Worm (Caenorhabditis elegans) whole organism, L1 larva: ENCODE results near the gene eas-1.

Experiments used
- C34B4.2 ChIP-seq: sonication (generic microtip); optimal IDR thresholded peaks from 2 replicates; lab custom pipeline; 2017; ENCODE audit warnings: mild to moderate bottlenecking, missing genetic modification characterization, missing compliant biosample characterization
- Y116A8C.19 ChIP-seq: sonication (generic microtip); optimal IDR thresholded peaks from 2 replicates; lab custom pipeline; 2016; ENCODE audit warnings: missing compliant biosample characterization, missing genetic modification characterization, borderline replicate concordance
- aly-2 ChIP-seq: fragments of 150-350 bp; optimal IDR thresholded peaks from 2 replicates; lab custom pipeline; 2014; ENCODE audit warnings: missing biosample characterization, missing genetic modification characterization
- ama-1 ChIP-seq: fragments of 150-350 bp; optimal IDR thresholded peaks from 2 replicates; lab custom pipeline; 2014
- blmp-1 ChIP-seq: fragments of 150-350 bp; optimal IDR thresholded peaks from 2 replicates; lab custom pipeline; 2014; ENCODE audit warnings: missing biosample characterization, missing genetic modification characterization
- ceh-8 ChIP-seq: fragments of 200-800 bp; sonication (Bioruptor generic); optimal IDR thresholded peaks from 2 replicates; lab custom pipeline; 2018; ENCODE audit warnings: mild to moderate bottlenecking, missing genetic modification characterization, moderate library complexity, missing compliant biosample characterization
- ces-1 ChIP-seq: fragments of 150-350 bp; optimal IDR thresholded peaks from 2 replicates; lab custom pipeline; 2014; ENCODE audit warnings: missing biosample characterization, missing genetic modification reagents, missing genetic modification characterization
- dpl-1 ChIP-seq, 3 experiments: fragments of 150-350 bp in 2 of 3; sonication (generic microtip) in 1 of 3; optimal IDR thresholded peaks; 2 replicates each; lab custom pipeline; 2014 to 2017; ENCODE audit warnings: missing biosample characterization in 3 of 3, missing genetic modification characterization in 3 of 3, missing genetic modification reagents in 3 of 3
- efl-1 ChIP-seq, 4 experiments: fragments of 150-350 bp; optimal IDR thresholded peaks in 3 of 4; peaks in 1 of 4; 1 replicate in 1 of 4; 2 replicates in 3 of 4; lab custom pipeline; 2014; ENCODE audit warnings: missing biosample characterization in 2 of 4, missing genetic modification characterization in 2 of 4, missing genetic modification reagents in 2 of 4
- elt-2 ChIP-seq: sonication (generic microtip); optimal IDR thresholded peaks from 2 replicates; lab custom pipeline; 2016; ENCODE audit warnings: missing genetic modification characterization, mild to moderate bottlenecking, inconsistent platforms, missing compliant biosample characterization, missing genetic modification reagents
- ets-5 ChIP-seq: fragments of 200-800 bp; sonication (Bioruptor generic); IDR thresholded peaks from 2 replicates; pipeline ENCODE4 v1.3.6; 2022; ENCODE audit warnings: missing genetic modification characterization, missing compliant biosample characterization
- fkh-10 ChIP-seq: sonication (generic microtip); optimal IDR thresholded peaks from 2 replicates; lab custom pipeline; 2017; ENCODE audit warnings: missing biosample characterization, missing genetic modification reagents, missing genetic modification characterization
- fos-1 ChIP-seq: fragments of 150-350 bp; optimal IDR thresholded peaks from 2 replicates; lab custom pipeline; 2014; ENCODE audit warnings: missing biosample characterization, missing genetic modification characterization
- hpl-2 ChIP-seq: fragments of 150-350 bp; optimal IDR thresholded peaks from 2 replicates; lab custom pipeline; 2014; ENCODE audit warnings: missing biosample characterization, missing genetic modification reagents, missing genetic modification characterization
- lin-14 ChIP-seq: fragments of 200-800 bp; sonication (Bioruptor generic); optimal IDR thresholded peaks from 2 replicates; lab custom pipeline; 2018; ENCODE audit warnings: mild to moderate bottlenecking, missing genetic modification characterization, moderate library complexity, missing compliant biosample characterization
- lin-35 ChIP-seq, 2 experiments: fragments of 150-350 bp; optimal IDR thresholded peaks; 2 replicates each; lab custom pipeline; 2014; ENCODE audit warnings: missing biosample characterization in 2 of 2, missing genetic modification characterization in 2 of 2, missing genetic modification reagents in 2 of 2
- lir-3 ChIP-seq: sonication (generic microtip); optimal IDR thresholded peaks from 2 replicates; lab custom pipeline; 2016; ENCODE audit warnings: mild to moderate bottlenecking, missing genetic modification characterization, moderate library complexity, missing compliant biosample characterization; ENCODE audit not compliant: poor library complexity
- lsy-2 ChIP-seq, 2 experiments: fragments of 150-350 bp; optimal IDR thresholded peaks; 2 replicates each; lab custom pipeline; 2014; ENCODE audit warnings: missing biosample characterization in 2 of 2, missing genetic modification characterization in 2 of 2
- nhr-71 ChIP-seq: sonication (generic microtip); optimal IDR thresholded peaks from 2 replicates; lab custom pipeline; 2016; ENCODE audit warnings: mild to moderate bottlenecking, missing genetic modification characterization, moderate library complexity, missing compliant biosample characterization
- nhr-76 ChIP-seq: sonication (generic microtip); optimal IDR thresholded peaks from 2 replicates; lab custom pipeline; 2017; ENCODE audit warnings: missing biosample characterization, missing genetic modification characterization
- nhr-77 ChIP-seq: fragments of 150-350 bp; optimal IDR thresholded peaks from 2 replicates; lab custom pipeline; 2014; ENCODE audit warnings: missing biosample characterization, missing genetic modification characterization
- nhr-85 ChIP-seq: sonication (generic microtip); peaks from one replicate; lab custom pipeline; 2016; ENCODE audit warnings: missing genetic modification characterization, inconsistent platforms, missing compliant biosample characterization
- pag-3 ChIP-seq: sonication (generic microtip); optimal IDR thresholded peaks from 2 replicates; lab custom pipeline; 2017; ENCODE audit warnings: missing genetic modification characterization, mild to moderate bottlenecking, missing compliant biosample characterization, antibody characterized with exemption, borderline replicate concordance; ENCODE audit not compliant: insufficient read depth
- rnt-1 ChIP-seq: sonication (generic microtip); optimal IDR thresholded peaks from 2 replicates; lab custom pipeline; 2016; ENCODE audit warnings: mild to moderate bottlenecking, missing genetic modification characterization, moderate library complexity, missing compliant biosample characterization
- snpc-4 ChIP-seq: fragments of 150-350 bp; optimal IDR thresholded peaks from 2 replicates; lab custom pipeline; 2014; ENCODE audit warnings: missing biosample characterization, missing genetic modification characterization
- snu-23 ChIP-seq: sonication (generic microtip); optimal IDR thresholded peaks from 2 replicates; lab custom pipeline; 2016; ENCODE audit warnings: missing genetic modification characterization, missing compliant biosample characterization
- sup-37 ChIP-seq: fragments of 200-800 bp; sonication (Bioruptor generic); optimal IDR thresholded peaks from 2 replicates; lab custom pipeline; 2018; ENCODE audit warnings: mild to moderate bottlenecking, missing genetic modification characterization, missing compliant biosample characterization
- tbx-2 ChIP-seq: sonication (generic microtip); optimal IDR thresholded peaks from 2 replicates; lab custom pipeline; 2016; ENCODE audit warnings: missing genetic modification characterization, missing compliant biosample characterization
- unc-62 ChIP-seq: fragments of 150-350 bp; optimal IDR thresholded peaks from 2 replicates; lab custom pipeline; 2014; ENCODE audit warnings: missing biosample characterization, missing genetic modification reagents, missing genetic modification characterization
- unc-98 ChIP-seq: fragments of 200-800 bp; sonication (Bioruptor generic); IDR thresholded peaks from 2 replicates; pipeline ENCODE4 v1.3.6; 2022; ENCODE audit warnings: missing genetic modification characterization, missing compliant biosample characterization
- vab-15 ChIP-seq: sonication (generic microtip); optimal IDR thresholded peaks from 2 replicates; lab custom pipeline; 2017; ENCODE audit warnings: missing genotype, mild to moderate bottlenecking, missing genetic modification characterization, missing compliant biosample characterization
- zip-4 ChIP-seq: fragments of 200-800 bp; sonication (Bioruptor generic); optimal IDR thresholded peaks from 2 replicates; lab custom pipeline; 2018; ENCODE audit warnings: mild to moderate bottlenecking, missing genetic modification characterization, moderate library complexity, missing compliant biosample characterization
- ztf-11 ChIP-seq, 2 experiments: sonication (generic microtip); optimal IDR thresholded peaks; 2 replicates each; lab custom pipeline; 2016 to 2017; ENCODE audit warnings: missing genetic modification characterization in 2 of 2, missing biosample characterization in 1 of 2, missing compliant biosample characterization in 1 of 2
- ztf-4 ChIP-seq: fragments of 150-350 bp; optimal IDR thresholded peaks from 2 replicates; lab custom pipeline; 2014; ENCODE audit warnings: missing biosample characterization, missing genetic modification characterization

The eas-1 gene

ce11 chrII:4729733-4730132 is 10.5 kb upstream of the eas-1 start, which contains the start of gene F41C3.7:
Gene F41C3.7, plus strand, starts transcription at chrII:4730033.
- no peak for TF ChIP-seq unc-62 (GFP tag; lab: Kevin White, UChicago)
- TF ChIP-seq sup-37 (GFP tag; lab: Kevin White, UChicago), result no peak
- no peak for TF ChIP-seq lin-35 (GFP tag; optimal IDR thresholded peaks at IDR 0.05; lab: Kevin White, UChicago)
- no peak for TF ChIP-seq ets-5 (GFP tag; lab: Robert Waterston, UW)
- no peak for TF ChIP-seq tbx-2 (tag; lab: Kevin White, UChicago)
- TF ChIP-seq ztf-4 (tag; lab: Kevin White, UChicago), result no peak
- TF ChIP-seq nhr-71 (tag; lab: Kevin White, UChicago), result no peak
- TF ChIP-seq nhr-85 (tag; lab: Kevin White, UChicago), result no peak
- no peak for TF ChIP-seq C34B4.2
- no peak for TF ChIP-seq hpl-2 (GFP tag; lab: Kevin White, UChicago)
- TF ChIP-seq dpl-1 (GFP tag; optimal IDR thresholded peaks at IDR 0.05; lab: Kevin White, UChicago), result no peak
- TF ChIP-seq snpc-4, result no peak
- no peak for TF ChIP-seq fos-1
- no peak for TF ChIP-seq Y116A8C.19
- no peak for TF ChIP-seq lir-3
- TF ChIP-seq aly-2, result no peak
- no peak for TF ChIP-seq nhr-77 (tag; lab: Kevin White, UChicago)

ce11 chrII:4733848-4734247 is 6.4 kb upstream of the eas-1 start, which contains the start of gene F41C3.11:
Gene F41C3.11, minus strand, starts transcription at chrII:4733948.
- TF ChIP-seq fkh-10 (GFP tag; lab: Kevin White, UChicago) (no peak), ama-1 (lab: Kevin White, UChicago) (no peak), blmp-1 (tag; lab: Kevin White, UChicago) (peak; percentile 25), sup-37 (GFP tag; lab: Kevin White, UChicago) (no peak), ztf-4 (tag; lab: Kevin White, UChicago) (no peak)

- TF ChIP-seq lin-14 (GFP tag; lab: Kevin White, UChicago) (peak; percentile 65), nhr-85 (tag; lab: Kevin White, UChicago) (peak; percentile 54), nhr-77 (tag; lab: Kevin White, UChicago) (no peak), lsy-2 (tag; optimal IDR thresholded peaks at IDR 0.05; lab: Kevin White, UChicago) (peak in 1 of 2 experiments; percentile 11), aly-2 (no peak), lin-35 (GFP tag; optimal IDR thresholded peaks at IDR 0.05; lab: Kevin White, UChicago) (no peak), elt-2 (tag; lab: Kevin White, UChicago) (no peak), zip-4 (GFP tag; lab: Kevin White, UChicago) (no peak), ceh-8 (GFP tag; lab: Kevin White, UChicago) (no peak), blmp-1 (tag; lab: Kevin White, UChicago) (peak; percentile 100), ztf-11 (tag; optimal IDR thresholded peaks at IDR 0.05; lab: Kevin White, UChicago) (no peak), fos-1 (no peak), nhr-76 (tag; lab: Kevin White, UChicago) (no peak)
These were observed 5.7 kb upstream of the eas-1 start for ce11 chrII:4734477-4734876.

ce11 chrII:4736585-4736984 is 3.6 kb upstream of the eas-1 start:
- TF ChIP-seq snu-23 (GFP tag; lab: Kevin White, UChicago) (peak; percentile 19), pag-3 (tag; lab: Kevin White, UChicago) (peak; percentile 58), ces-1 (no peak), rnt-1 (tag; lab: Kevin White, UChicago) (peak; percentile 38), nhr-71 (tag; lab: Kevin White, UChicago) (peak; percentile 65), lin-14 (GFP tag; lab: Kevin White, UChicago) (peak; percentile 60), vab-15 (no peak), efl-1 (optimal IDR thresholded peaks at IDR 0.05; lab: Kevin White, UChicago) (peak in 1 of 2 experiments; percentile 12), efl-1 (GFP tag; optimal IDR thresholded peaks at IDR 0.05 in 1 of 2; lab: Kevin White, UChicago) (peak in 1 of 2 experiments; percentile 82), unc-98 (GFP tag; lab: Robert Waterston, UW) (no peak), elt-2 (tag; lab: Kevin White, UChicago) (no peak), lsy-2 (tag; optimal IDR thresholded peaks at IDR 0.05; lab: Kevin White, UChicago) (peak; percentile 19 to 20)
